Worm (Caenorhabditis elegans) whole organism, mixed stage, embryonic: ENCODE data around the gene spcs-2.

ENCODE experiments used
- pha-4 ChIP-seq: fragments of 150-350 bp; optimal IDR thresholded peaks from 2 replicates; lab custom pipeline; 2018; ENCODE audit warnings: missing biosample characterization, missing genetic modification reagents, missing genetic modification characterization
- sptf-1 ChIP-seq: sonication (generic microtip); optimal IDR thresholded peaks from 2 replicates; lab custom pipeline; 2017; ENCODE audit warnings: mild to moderate bottlenecking, missing genetic modification characterization, moderate library complexity, missing compliant biosample characterization
- unc-62 ChIP-seq: fragments of 150-350 bp; optimal IDR thresholded peaks from 2 replicates; lab custom pipeline; 2014; ENCODE audit warnings: missing biosample characterization, missing genetic modification reagents, missing genetic modification characterization

DNA sequence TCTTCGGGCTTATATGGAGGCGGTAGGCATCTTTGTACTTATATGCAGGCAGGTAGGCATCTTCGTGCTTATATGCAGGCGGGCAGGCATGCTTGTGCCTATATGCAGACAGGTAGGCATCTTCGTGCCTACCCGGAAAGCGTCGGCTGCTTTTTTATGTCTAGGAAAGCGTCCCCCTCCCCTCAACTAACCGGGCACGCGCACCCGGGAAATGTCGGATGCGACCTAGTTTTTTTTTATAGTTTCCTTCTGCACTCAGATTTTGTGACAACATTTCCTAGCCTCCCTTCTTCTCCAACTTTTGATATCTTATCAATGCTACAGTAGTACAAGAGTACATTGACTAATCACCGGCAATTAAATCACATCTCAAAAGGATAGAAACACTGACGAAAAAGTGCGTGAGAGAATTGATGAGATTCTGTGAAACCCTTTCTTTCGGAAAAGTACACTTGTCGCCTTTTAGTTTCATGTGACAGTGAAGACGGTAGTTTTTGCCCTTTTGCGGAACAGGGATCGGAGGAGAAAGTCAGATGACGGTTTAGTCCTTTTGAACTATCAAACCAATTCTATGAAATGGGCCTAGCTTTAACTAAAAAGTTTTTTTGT is 25.7 kb upstream of the spcs-2 start:
- TF ChIP-seq sptf-1 (tag; lab: Kevin White, UChicago) (no peak), unc-62 (no peak), pha-4 (tag; lab: Kevin White, UChicago) (no peak)
